Worm (Caenorhabditis elegans) whole organism, L1 larva: ENCODE data around the gene srg-39.
A peak's percentile ranks its signal among the peaks of the same experiment; 100 is the strongest.

Experiments used
- C16A3.4 ChIP-seq: fragments of 150-350 bp; optimal IDR thresholded peaks from 2 replicates; lab custom pipeline; 2014; ENCODE audit warnings: missing biosample characterization, missing genetic modification characterization
- C34B4.2 ChIP-seq: sonication (generic microtip); optimal IDR thresholded peaks from 2 replicates; lab custom pipeline; 2017; ENCODE audit warnings: mild to moderate bottlenecking, missing genetic modification characterization, missing compliant biosample characterization
- F16B12.6 ChIP-seq: fragments of 150-350 bp; optimal IDR thresholded peaks from 2 replicates; lab custom pipeline; 2014; ENCODE audit warnings: missing biosample characterization, missing genetic modification characterization
- ama-1 ChIP-seq: fragments of 150-350 bp; optimal IDR thresholded peaks from 2 replicates; lab custom pipeline; 2014
- ceh-8 ChIP-seq: fragments of 200-800 bp; sonication (Bioruptor generic); optimal IDR thresholded peaks from 2 replicates; lab custom pipeline; 2018; ENCODE audit warnings: mild to moderate bottlenecking, missing genetic modification characterization, moderate library complexity, missing compliant biosample characterization
- ceh-82 ChIP-seq, 3 experiments: fragments of 150-350 bp in 1 of 3; sonication (generic microtip) in 2 of 3; optimal IDR thresholded peaks; 2 replicates each; lab custom pipeline; 2014 to 2017; ENCODE audit warnings: missing biosample characterization in 3 of 3, missing genetic modification characterization in 3 of 3
- ceh-88 ChIP-seq: fragments of 200-800 bp; sonication (Bioruptor generic); IDR thresholded peaks from 2 replicates; pipeline ENCODE4 v1.3.6; 2022; ENCODE audit warnings: missing genetic modification characterization, missing compliant biosample characterization
- ceh-90 ChIP-seq: sonication (generic microtip); optimal IDR thresholded peaks from 2 replicates; lab custom pipeline; 2016; ENCODE audit warnings: missing genetic modification characterization, missing compliant biosample characterization
- dpl-1 ChIP-seq, 3 experiments: fragments of 150-350 bp in 2 of 3; sonication (generic microtip) in 1 of 3; optimal IDR thresholded peaks; 2 replicates each; lab custom pipeline; 2014 to 2017; ENCODE audit warnings: missing biosample characterization in 3 of 3, missing genetic modification characterization in 3 of 3, missing genetic modification reagents in 3 of 3
- dsc-1 ChIP-seq: sonication (generic microtip); optimal IDR thresholded peaks from 2 replicates; lab custom pipeline; 2016; ENCODE audit warnings: mild to moderate bottlenecking, missing genetic modification characterization, missing compliant biosample characterization
- efl-1 ChIP-seq, 4 experiments: fragments of 150-350 bp; optimal IDR thresholded peaks in 3 of 4; peaks in 1 of 4; 1 replicate in 1 of 4; 2 replicates in 3 of 4; lab custom pipeline; 2014; ENCODE audit warnings: missing biosample characterization in 2 of 4, missing genetic modification characterization in 2 of 4, missing genetic modification reagents in 2 of 4
- efl-3 ChIP-seq: fragments of 200-800 bp; sonication (Bioruptor generic); optimal IDR thresholded peaks from 2 replicates; lab custom pipeline; 2018; ENCODE audit warnings: mild to moderate bottlenecking, missing genetic modification characterization, missing compliant biosample characterization
- elt-2 ChIP-seq: sonication (generic microtip); optimal IDR thresholded peaks from 2 replicates; lab custom pipeline; 2016; ENCODE audit warnings: missing genetic modification characterization, mild to moderate bottlenecking, inconsistent platforms, missing compliant biosample characterization, missing genetic modification reagents
- ets-5 ChIP-seq: fragments of 200-800 bp; sonication (Bioruptor generic); IDR thresholded peaks from 2 replicates; pipeline ENCODE4 v1.3.6; 2022; ENCODE audit warnings: missing genetic modification characterization, missing compliant biosample characterization
- fkh-10 ChIP-seq: sonication (generic microtip); optimal IDR thresholded peaks from 2 replicates; lab custom pipeline; 2017; ENCODE audit warnings: missing biosample characterization, missing genetic modification reagents, missing genetic modification characterization
- hpl-2 ChIP-seq: fragments of 150-350 bp; optimal IDR thresholded peaks from 2 replicates; lab custom pipeline; 2014; ENCODE audit warnings: missing biosample characterization, missing genetic modification reagents, missing genetic modification characterization
- lin-15B ChIP-seq: fragments of 150-350 bp; sonication (generic microtip); optimal IDR thresholded peaks from 3 replicates; lab custom pipeline; 2014; ENCODE audit warnings: missing biosample characterization, missing genetic modification characterization
- lin-35 ChIP-seq, 2 experiments: fragments of 150-350 bp; optimal IDR thresholded peaks; 2 replicates each; lab custom pipeline; 2014; ENCODE audit warnings: missing biosample characterization in 2 of 2, missing genetic modification characterization in 2 of 2, missing genetic modification reagents in 2 of 2
- lsy-2 ChIP-seq, 2 experiments: fragments of 150-350 bp; optimal IDR thresholded peaks; 2 replicates each; lab custom pipeline; 2014; ENCODE audit warnings: missing biosample characterization in 2 of 2, missing genetic modification characterization in 2 of 2
- mab-9 ChIP-seq: fragments of 200-800 bp; sonication (Bioruptor generic); IDR thresholded peaks from 2 replicates; pipeline ENCODE4 v1.3.6; 2022; ENCODE audit warnings: missing genetic modification reagents, missing genetic modification characterization, missing compliant biosample characterization
- mdl-1 ChIP-seq, 2 experiments: fragments of 150-350 bp; optimal IDR thresholded peaks; 2 replicates each; lab custom pipeline; 2014 to 2017; ENCODE audit warnings: missing biosample characterization in 2 of 2, missing genetic modification characterization in 2 of 2, inconsistent platforms in 1 of 2
- nhr-11 ChIP-seq: fragments of 150-350 bp; optimal IDR thresholded peaks from 2 replicates; lab custom pipeline; 2014; ENCODE audit warnings: missing biosample characterization, missing genetic modification characterization
- nhr-12 ChIP-seq: sonication (generic microtip); optimal IDR thresholded peaks from 2 replicates; lab custom pipeline; 2017; ENCODE audit warnings: missing biosample characterization, missing genetic modification characterization
- nhr-19 ChIP-seq: fragments of 200-800 bp; sonication (Bioruptor generic); conservative IDR thresholded peaks from 2 replicates; pipeline ENCODE4 v1.3.6; 2022; ENCODE audit warnings: missing genetic modification characterization, missing compliant biosample characterization
- nhr-20 ChIP-seq: sonication (generic microtip); optimal IDR thresholded peaks from 2 replicates; lab custom pipeline; 2016; ENCODE audit warnings: mild to moderate bottlenecking, missing genetic modification characterization, missing compliant biosample characterization
- nhr-237 ChIP-seq: fragments of 150-350 bp; optimal IDR thresholded peaks from 2 replicates; lab custom pipeline; 2014; ENCODE audit warnings: missing biosample characterization, missing genetic modification characterization
- nhr-47 ChIP-seq: sonication (generic microtip); optimal IDR thresholded peaks from 2 replicates; lab custom pipeline; 2016; ENCODE audit warnings: mild to moderate bottlenecking, missing genetic modification characterization, moderate library complexity, missing compliant biosample characterization
- nhr-71 ChIP-seq: sonication (generic microtip); optimal IDR thresholded peaks from 2 replicates; lab custom pipeline; 2016; ENCODE audit warnings: mild to moderate bottlenecking, missing genetic modification characterization, moderate library complexity, missing compliant biosample characterization
- nhr-76 ChIP-seq: sonication (generic microtip); optimal IDR thresholded peaks from 2 replicates; lab custom pipeline; 2017; ENCODE audit warnings: missing biosample characterization, missing genetic modification characterization
- nhr-84 ChIP-seq: sonication (generic microtip); optimal IDR thresholded peaks from 2 replicates; lab custom pipeline; 2017; ENCODE audit warnings: missing biosample characterization, missing genetic modification characterization
- nhr-85 ChIP-seq: sonication (generic microtip); peaks from one replicate; lab custom pipeline; 2016; ENCODE audit warnings: missing genetic modification characterization, inconsistent platforms, missing compliant biosample characterization
- nhr-90 ChIP-seq: sonication (generic microtip); optimal IDR thresholded peaks from 2 replicates; lab custom pipeline; 2016; ENCODE audit warnings: mild to moderate bottlenecking, missing genetic modification characterization, missing compliant biosample characterization; ENCODE audit not compliant: poor library complexity
- pax-3 ChIP-seq: fragments of 200-800 bp; sonication (Bioruptor generic); optimal IDR thresholded peaks from 2 replicates; lab custom pipeline; 2018; ENCODE audit warnings: mild to moderate bottlenecking, missing genetic modification characterization, moderate library complexity, missing compliant biosample characterization
- pqm-1 ChIP-seq: sonication (generic microtip); optimal IDR thresholded peaks from 3 replicates; lab custom pipeline; 2017; ENCODE audit warnings: missing biosample characterization, missing genetic modification characterization
- rnt-1 ChIP-seq: sonication (generic microtip); optimal IDR thresholded peaks from 2 replicates; lab custom pipeline; 2016; ENCODE audit warnings: mild to moderate bottlenecking, missing genetic modification characterization, moderate library complexity, missing compliant biosample characterization
- skn-1 ChIP-seq: fragments of 150-350 bp; optimal IDR thresholded peaks from 2 replicates; lab custom pipeline; 2014; ENCODE audit warnings: missing biosample characterization, missing genetic modification characterization
- snpc-4 ChIP-seq: fragments of 150-350 bp; optimal IDR thresholded peaks from 2 replicates; lab custom pipeline; 2014; ENCODE audit warnings: missing biosample characterization, missing genetic modification characterization
- snu-23 ChIP-seq: sonication (generic microtip); optimal IDR thresholded peaks from 2 replicates; lab custom pipeline; 2016; ENCODE audit warnings: missing genetic modification characterization, missing compliant biosample characterization
- sptf-1 ChIP-seq: fragments of 150-350 bp; optimal IDR thresholded peaks from 2 replicates; lab custom pipeline; 2014; ENCODE audit warnings: missing biosample characterization, missing genetic modification characterization
- swsn-7 ChIP-seq: sonication (generic microtip); optimal IDR thresholded peaks from 2 replicates; lab custom pipeline; 2016; ENCODE audit warnings: missing genetic modification characterization, missing compliant biosample characterization
- tbx-2 ChIP-seq: sonication (generic microtip); optimal IDR thresholded peaks from 2 replicates; lab custom pipeline; 2016; ENCODE audit warnings: missing genetic modification characterization, missing compliant biosample characterization
- unc-130 ChIP-seq: fragments of 150-350 bp; optimal IDR thresholded peaks from 2 replicates; lab custom pipeline; 2017; ENCODE audit warnings: missing biosample characterization, missing genetic modification characterization, inconsistent platforms
- unc-30 ChIP-seq: sonication (generic microtip); optimal IDR thresholded peaks from 2 replicates; lab custom pipeline; 2017; ENCODE audit warnings: missing biosample characterization, missing genetic modification characterization
- unc-62 ChIP-seq: fragments of 150-350 bp; optimal IDR thresholded peaks from 2 replicates; lab custom pipeline; 2014; ENCODE audit warnings: missing biosample characterization, missing genetic modification reagents, missing genetic modification characterization
- unc-86 ChIP-seq: sonication (generic microtip); optimal IDR thresholded peaks from 2 replicates; lab custom pipeline; 2016; ENCODE audit warnings: missing genetic modification characterization, missing compliant biosample characterization
- unc-98 ChIP-seq: fragments of 200-800 bp; sonication (Bioruptor generic); IDR thresholded peaks from 2 replicates; pipeline ENCODE4 v1.3.6; 2022; ENCODE audit warnings: missing genetic modification characterization, missing compliant biosample characterization
- xbp-1 ChIP-seq: sonication (generic microtip); optimal IDR thresholded peaks from 2 replicates; lab custom pipeline; 2016; ENCODE audit warnings: missing genetic modification characterization, missing compliant biosample characterization
- zag-1 ChIP-seq: fragments of 150-350 bp; optimal IDR thresholded peaks from 2 replicates; lab custom pipeline; 2014; ENCODE audit warnings: missing biosample characterization, missing genetic modification characterization

Gene srg-39

DNA sequence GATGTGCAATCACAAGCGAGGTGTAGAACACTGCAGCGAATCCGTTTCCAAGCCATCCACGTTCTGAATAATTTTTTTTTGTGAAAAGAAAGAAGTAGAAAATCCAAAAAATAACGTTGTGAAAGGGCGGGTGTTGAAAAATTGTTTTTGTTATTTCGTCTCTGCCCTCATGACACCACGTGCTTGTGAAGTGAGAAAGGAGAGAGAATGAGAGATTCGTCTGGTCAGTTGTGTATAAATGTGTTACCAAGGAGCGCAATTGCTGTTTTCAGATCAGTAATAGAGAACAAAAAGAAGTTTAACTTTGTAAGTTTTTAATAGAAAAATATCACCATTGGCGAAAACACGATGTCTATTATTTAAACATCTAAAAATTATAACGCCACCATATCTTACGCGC, 31.0 kb downstream of the srg-39 start (continued):
- TF ChIP-seq ceh-82 (tag; optimal IDR thresholded peaks at IDR 0.05; lab: Kevin White, UChicago) (peak in 1 of 3 experiments; percentile 24), unc-98 (GFP tag; lab: Robert Waterston, UW) (no peak), efl-1 (optimal IDR thresholded peaks at IDR 0.05; lab: Kevin White, UChicago) (peak; percentile 41 to 43), efl-1 (GFP tag; optimal IDR thresholded peaks at IDR 0.05 in 1 of 2; lab: Kevin White, UChicago) (peak in 1 of 2 experiments; percentile 36), snu-23 (peak; percentile 74), nhr-237 (tag; lab: Kevin White, UChicago) (no peak), dpl-1 (GFP tag; optimal IDR thresholded peaks at IDR 0.05; lab: Kevin White, UChicago) (peak in 2 of 3 experiments; percentile 30 to 63), fkh-10 (GFP tag; lab: Kevin White, UChicago) (no peak), elt-2 (tag; lab: Kevin White, UChicago) (no peak), tbx-2 (no peak), lin-35 (GFP tag; optimal IDR thresholded peaks at IDR 0.05; lab: Kevin White, UChicago) (peak; percentile 32 to 66), ceh-8 (GFP tag; lab: Kevin White, UChicago) (no peak), C16A3.4 (peak; percentile 58), swsn-7 (tag; lab: Kevin White, UChicago) (peak; percentile 24), unc-130 (peak; percentile 48), lsy-2 (tag; optimal IDR thresholded peaks at IDR 0.05; lab: Kevin White, UChicago) (peak; percentile 44 to 65), lin-15B (tag; lab: Kevin White, UChicago) (peak; percentile 4), nhr-19 (GFP tag; lab: Robert Waterston, UW) (peak; percentile 23; the same call in 1 of the 2 replicates), rnt-1 (peak; percentile 25), skn-1 (tag; lab: Kevin White, UChicago) (peak; percentile 57), mdl-1 (tag; optimal IDR thresholded peaks at IDR 0.05; lab: Kevin White, UChicago) (peak in 1 of 2 experiments; percentile 84), ets-5 (no peak)
- TF ChIP-seq, all 84 proteins: peak for 21

ce11 chrV:11119294-11119755, 32.9 kb downstream of the srg-39 start, which contains the start of gene scb-1:
Gene scb-1, minus strand, starts transcription at chrV:11119705.
- TF ChIP-seq nhr-84 (tag; lab: Kevin White, UChicago) (no peak), sptf-1 (tag; lab: Kevin White, UChicago) (no peak), efl-1 (optimal IDR thresholded peaks at IDR 0.05; lab: Kevin White, UChicago) (no peak), efl-1 (GFP tag; optimal IDR thresholded peaks at IDR 0.05 in 1 of 2; lab: Kevin White, UChicago) (peak in 1 of 2 experiments; percentile 28), nhr-90 (peak; percentile 9), nhr-76 (no peak), nhr-20 (no peak), unc-86 (tag; lab: Kevin White, UChicago) (no peak), ceh-8 (GFP tag; lab: Kevin White, UChicago) (no peak), efl-3 (no peak), nhr-11 (no peak), C16A3.4 (no peak), nhr-12 (tag; lab: Kevin White, UChicago) (no peak), nhr-71 (tag; lab: Kevin White, UChicago) (peak; percentile 20), zag-1 (tag; lab: Kevin White, UChicago) (no peak), C34B4.2 (tag; lab: Kevin White, UChicago) (no peak), nhr-85 (tag; lab: Kevin White, UChicago) (peak; percentile 32), pax-3 (tag; lab: Kevin White, UChicago) (no peak), unc-130 (no peak), ceh-82 (tag; optimal IDR thresholded peaks at IDR 0.05; lab: Kevin White, UChicago) (no peak), nhr-237 (tag; lab: Kevin White, UChicago) (no peak), ama-1 (peak; percentile 87), ceh-88 (no peak), dsc-1 (tag; lab: Kevin White, UChicago) (no peak), nhr-47 (tag; lab: Kevin White, UChicago) (no peak)

DNA sequence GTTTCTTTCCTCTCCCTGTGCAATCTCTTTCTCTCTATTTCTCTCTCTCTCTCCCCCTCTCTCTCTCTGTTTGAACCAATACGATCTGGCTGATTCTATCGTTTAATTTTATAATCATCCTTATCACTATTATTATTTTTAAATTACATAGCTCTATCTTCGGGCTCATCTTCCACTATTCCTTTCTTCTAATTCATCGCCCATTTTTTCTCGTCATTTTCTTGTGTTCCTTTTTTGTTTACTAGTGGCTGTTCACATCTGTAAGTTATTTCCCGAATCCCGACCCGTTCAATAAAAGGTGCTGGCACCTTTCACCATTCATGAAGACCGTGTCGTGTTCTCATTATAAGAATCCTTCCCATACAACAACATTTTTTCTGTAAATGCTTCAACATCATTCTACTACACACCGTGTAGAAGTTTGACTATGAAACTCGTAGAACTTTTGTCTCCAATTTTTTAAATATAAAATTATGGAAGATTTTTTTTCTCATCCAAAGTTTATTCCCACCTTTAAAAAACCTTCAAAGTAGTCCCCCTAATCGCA, 34.0 kb downstream of the srg-39 start:
- TF ChIP-seq unc-30 (tag; lab: Kevin White, UChicago), result no peak
- no peak for TF ChIP-seq ceh-90
- TF ChIP-seq unc-62, result no peak
- TF ChIP-seq lin-15B (tag; lab: Kevin White, UChicago), result no peak
- no peak for TF ChIP-seq pqm-1 (tag; lab: Kevin White, UChicago)
- TF ChIP-seq xbp-1 (tag; lab: Kevin White, UChicago), result no peak
- TF ChIP-seq efl-1 (optimal IDR thresholded peaks at IDR 0.05; lab: Kevin White, UChicago), result peak in 1 of 2 experiments; percentile 15
- peak in 1 of 2 experiments; percentile 71 for TF ChIP-seq efl-1 (GFP tag; optimal IDR thresholded peaks at IDR 0.05 in 1 of 2; lab: Kevin White, UChicago)
- TF ChIP-seq snpc-4, result no peak
- no peak for TF ChIP-seq sptf-1 (tag; lab: Kevin White, UChicago)
- TF ChIP-seq nhr-71 (tag; lab: Kevin White, UChicago), result peak; percentile 56
- TF ChIP-seq pax-3 (tag; lab: Kevin White, UChicago), result no peak
- TF ChIP-seq hpl-2 (GFP tag; lab: Kevin White, UChicago), result no peak
- no peak for TF ChIP-seq skn-1 (tag; lab: Kevin White, UChicago)
- no peak for TF ChIP-seq unc-98 (GFP tag; lab: Robert Waterston, UW)
- TF ChIP-seq F16B12.6, result no peak
- no peak for TF ChIP-seq mab-9
- TF ChIP-seq C16A3.4, result no peak
- TF ChIP-seq C34B4.2 (tag; lab: Kevin White, UChicago), result no peak
- TF ChIP-seq ama-1, result peak; percentile 20
